Fruit fly (Drosophila melanogaster): Measurements from ENCODE around the gene CG33099.

DNA sequence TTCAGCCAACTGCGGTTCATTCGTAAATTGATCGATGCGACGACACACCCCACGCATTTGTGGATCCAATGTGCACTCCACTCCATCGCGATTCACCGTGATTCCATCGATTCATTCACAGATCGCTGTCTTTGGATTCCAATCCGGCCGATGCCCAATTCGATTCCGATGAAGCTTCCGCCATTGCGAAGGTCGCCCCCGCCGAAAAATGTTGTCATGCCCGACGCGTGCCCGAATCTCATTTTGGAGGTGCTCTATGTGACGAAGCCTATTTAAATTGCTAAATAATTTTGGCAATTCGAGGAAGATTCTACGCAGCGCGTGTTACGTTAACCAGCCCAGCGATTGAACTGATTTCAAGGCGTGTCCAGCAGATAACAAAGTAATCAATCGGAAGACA lies 10.3 kb upstream of the CG33099 start:
- TF ChIP-seq CG6792 (GFP tag; optimal IDR thresholded peaks at IDR 0.05) (no peak), CG9139 (GFP tag; optimal IDR thresholded peaks at IDR 0.05) (no peak), Sox15 (GFP tag; optimal IDR thresholded peaks at IDR 0.05) (no peak), CG7368 (GFP tag; optimal IDR thresholded peaks at IDR 0.05) (no peak)

Measured in whole organism, prepupa.